Worm (Caenorhabditis elegans) whole organism, L2 larva: ENCODE results near the gene hmp-1.

Source experiments
- alr-1 ChIP-seq: fragments of 150-350 bp; optimal IDR thresholded peaks from 2 replicates; lab custom pipeline; 2014; ENCODE audit warnings: missing biosample characterization, missing genetic modification characterization
- ama-1 ChIP-seq: fragments of 150-350 bp; optimal IDR thresholded peaks from 2 replicates; lab custom pipeline; 2018; ENCODE audit warnings: inconsistent platforms
- blmp-1 ChIP-seq: sonication (generic microtip); optimal IDR thresholded peaks from 2 replicates; lab custom pipeline; 2017; ENCODE audit warnings: missing genetic modification characterization, mild to moderate bottlenecking, missing compliant biosample characterization, antibody characterized with exemption, moderate library complexity; ENCODE audit not compliant: insufficient read depth
- ceh-82 ChIP-seq: fragments of 150-350 bp; optimal IDR thresholded peaks from 2 replicates; lab custom pipeline; 2014; ENCODE audit warnings: missing biosample characterization, missing genetic modification characterization
- fos-1 ChIP-seq: fragments of 150-350 bp; optimal IDR thresholded peaks from 2 replicates; lab custom pipeline; 2014; ENCODE audit warnings: missing biosample characterization, missing genetic modification characterization
- gmeb-1 ChIP-seq: fragments of 150-350 bp; optimal IDR thresholded peaks from 2 replicates; lab custom pipeline; 2014; ENCODE audit warnings: missing biosample characterization, missing genetic modification characterization
- lin-39 ChIP-seq: fragments of 150-350 bp; optimal IDR thresholded peaks from 2 replicates; lab custom pipeline; 2014; ENCODE audit warnings: missing biosample characterization, missing genetic modification reagents, missing genetic modification characterization
- nhr-10 ChIP-seq: sonication (generic microtip); optimal IDR thresholded peaks from 2 replicates; lab custom pipeline; 2017; ENCODE audit warnings: missing biosample characterization, missing genetic modification characterization
- nhr-25 ChIP-seq: fragments of 150-350 bp; sonication (generic microtip); optimal IDR thresholded peaks from 3 replicates; lab custom pipeline; 2014; ENCODE audit warnings: missing biosample characterization, missing genetic modification characterization
- skn-1 ChIP-seq: sonication (generic microtip); optimal IDR thresholded peaks from 2 replicates; lab custom pipeline; 2017; ENCODE audit warnings: missing biosample characterization, missing genetic modification characterization
- zag-1 ChIP-seq: fragments of 150-350 bp; optimal IDR thresholded peaks from 2 replicates; lab custom pipeline; 2014; ENCODE audit warnings: missing biosample characterization, missing genetic modification characterization
- ztf-11 ChIP-seq: sonication (generic microtip); optimal IDR thresholded peaks from 2 replicates; lab custom pipeline; 2017; ENCODE audit warnings: missing biosample characterization, missing genetic modification characterization

ce11 chrV:11815566-11815965 is 30.1 kb upstream of the hmp-1 start:
- TF ChIP-seq lin-39 (no peak), nhr-10 (no peak), ceh-82 (no peak), ama-1 (lab: Kevin White, UChicago) (no peak), alr-1 (tag; lab: Kevin White, UChicago) (no peak), fos-1 (tag; lab: Kevin White, UChicago) (no peak), zag-1 (no peak), blmp-1 (tag; lab: Kevin White, UChicago) (no peak), skn-1 (no peak), nhr-25 (tag; lab: Kevin White, UChicago) (no peak), gmeb-1 (no peak), ztf-11 (no peak)
